Fruit fly (Drosophila melanogaster): ENCODE measurements around the gene CG10600.

Gene CG10600

dm6 chr2L:18852249-18852648 is 12.8 kb upstream of the CG10600 start:
- TF ChIP-seq ey (GFP tag; optimal IDR thresholded peaks at IDR 0.05), result no peak
- TF ChIP-seq Abd-B (GFP tag; optimal IDR thresholded peaks at IDR 0.05), result no peak
- TF ChIP-seq br (GFP tag; optimal IDR thresholded peaks at IDR 0.05), result no peak
- TF ChIP-seq dl (GFP tag; optimal IDR thresholded peaks at IDR 0.05; ENCODE audit: insufficient read depth in 1 of 2, partially characterized antibody in 2 of 2), result no peak
- TF ChIP-seq pan (optimal IDR thresholded peaks at IDR 0.05), result no peak
- no peak for TF ChIP-seq CG32264 (GFP tag; optimal IDR thresholded peaks at IDR 0.05)
- TF ChIP-seq foxo (GFP tag; optimal IDR thresholded peaks at IDR 0.05), result no peak

- TF ChIP-seq CrebA (GFP tag; optimal IDR thresholded peaks at IDR 0.05; ENCODE audit: borderline replicate concordance), result no peak
- TF ChIP-seq ey (GFP tag; optimal IDR thresholded peaks at IDR 0.05), result no peak
- TF ChIP-seq h (GFP tag; optimal IDR thresholded peaks at IDR 0.05), result no peak
- TF ChIP-seq rgr (GFP tag; optimal IDR thresholded peaks at IDR 0.05), result no peak
- no peak for TF ChIP-seq Myc (optimal IDR thresholded peaks at IDR 0.05)
- no peak for TF ChIP-seq fru (GFP tag; optimal IDR thresholded peaks at IDR 0.05)
- no peak for TF ChIP-seq Hnf4 (GFP tag; optimal IDR thresholded peaks at IDR 0.05)
- no peak for TF ChIP-seq Sp1 (GFP tag; optimal IDR thresholded peaks at IDR 0.05)
- TF ChIP-seq woc (GFP tag; optimal IDR thresholded peaks at IDR 0.05), result no peak
- TF ChIP-seq Dfd (GFP tag; optimal IDR thresholded peaks at IDR 0.05), result no peak
- TF ChIP-seq Hr78 (GFP tag; optimal IDR thresholded peaks at IDR 0.05), result no peak
- TF ChIP-seq jim (GFP tag; optimal IDR thresholded peaks at IDR 0.05), result no peak
- no peak for TF ChIP-seq usp (GFP tag; optimal IDR thresholded peaks at IDR 0.05)
These were observed 7.4 kb upstream of the CG10600 start for dm6 chr2L:18846843-18847242.

dm6 chr2L:18846175-18846574 is 6.7 kb upstream of the CG10600 start:
- TF ChIP-seq pan (optimal IDR thresholded peaks at IDR 0.05) (no peak), Hr83 (GFP tag; optimal IDR thresholded peaks at IDR 0.05; ENCODE audit: poor library complexity, severe bottlenecking) (no peak), Abd-B (GFP tag; optimal IDR thresholded peaks at IDR 0.05) (no peak), ey (GFP tag; optimal IDR thresholded peaks at IDR 0.05) (no peak), Dfd (GFP tag; optimal IDR thresholded peaks at IDR 0.05) (no peak), sage (GFP tag; optimal IDR thresholded peaks at IDR 0.05) (no peak), woc (GFP tag; optimal IDR thresholded peaks at IDR 0.05) (no peak), Rel (GFP tag; optimal IDR thresholded peaks at IDR 0.05) (no peak), Rel (tag; optimal IDR thresholded peaks at IDR 0.05) (no peak), Jra (GFP tag; optimal IDR thresholded peaks at IDR 0.05) (no peak), N (GFP tag; optimal IDR thresholded peaks at IDR 0.05) (no peak), Myc (optimal IDR thresholded peaks at IDR 0.05) (no peak)

- no peak for TF ChIP-seq dsf (GFP tag; optimal IDR thresholded peaks at IDR 0.05; ENCODE audit: borderline replicate concordance)
- no peak for TF ChIP-seq Jra (GFP tag; optimal IDR thresholded peaks at IDR 0.05)
- TF ChIP-seq dl (GFP tag; optimal IDR thresholded peaks at IDR 0.05; ENCODE audit: insufficient read depth in 1 of 2, partially characterized antibody in 2 of 2), result peak; percentile 5 to 77
- TF ChIP-seq Mio (GFP tag; optimal IDR thresholded peaks at IDR 0.05), result no peak
- TF ChIP-seq GATAd (GFP tag; optimal IDR thresholded peaks at IDR 0.05), result no peak
- TF ChIP-seq dmrt93B (GFP tag; optimal IDR thresholded peaks at IDR 0.05), result no peak
- no peak for TF ChIP-seq jim (GFP tag; optimal IDR thresholded peaks at IDR 0.05)
- no peak for TF ChIP-seq tai (GFP tag; optimal IDR thresholded peaks at IDR 0.05)
- TF ChIP-seq Rel (GFP tag; optimal IDR thresholded peaks at IDR 0.05), result no peak
- TF ChIP-seq Rel (tag; optimal IDR thresholded peaks at IDR 0.05), result no peak
- peak; percentile 62 for TF ChIP-seq Vsx2 (GFP tag; optimal IDR thresholded peaks at IDR 0.05; ENCODE audit: partially characterized antibody)
- no peak for TF ChIP-seq woc (GFP tag; optimal IDR thresholded peaks at IDR 0.05)
- TF ChIP-seq Dif (GFP tag; optimal IDR thresholded peaks at IDR 0.05; ENCODE audit: partially characterized antibody), result peak; percentile 87
- no peak for TF ChIP-seq Hr83 (GFP tag; optimal IDR thresholded peaks at IDR 0.05; ENCODE audit: poor library complexity, severe bottlenecking)
These were observed 5.5 kb upstream of the CG10600 start, which contains the start of gene CG17321 for dm6 chr2L:18844917-18845509. Gene CG17321, plus strand, starts transcription at chr2L:18845184.

dm6 chr2L:18844479-18844878 is 5.0 kb upstream of the CG10600 start, which contains the start of gene CG33120:
Gene CG33120, minus strand, starts transcription at chr2L:18844579.
- TF ChIP-seq Rel (GFP tag; optimal IDR thresholded peaks at IDR 0.05) (no peak), Rel (tag; optimal IDR thresholded peaks at IDR 0.05) (no peak), lola (GFP tag; optimal IDR thresholded peaks at IDR 0.05) (no peak), dsf (GFP tag; optimal IDR thresholded peaks at IDR 0.05; ENCODE audit: borderline replicate concordance) (no peak), brk (GFP tag; optimal IDR thresholded peaks at IDR 0.05) (no peak), tai (GFP tag; optimal IDR thresholded peaks at IDR 0.05) (no peak)
